Worm (Caenorhabditis elegans) whole organism, L4 larva: ENCODE measurements around the gene gtl-1.

Experiments used
- F26F4.8 ChIP-seq: fragments of 200-800 bp; sonication (Bioruptor generic); conservative IDR thresholded peaks from 2 replicates; pipeline ENCODE4 v1.3.6; 2022; ENCODE audit warnings: missing genetic modification characterization, missing compliant biosample characterization
- Y5F2A.4 ChIP-seq: fragments of 200-800 bp; sonication (Bioruptor generic); optimal IDR thresholded peaks from 2 replicates; lab custom pipeline; 2018; ENCODE audit warnings: mild to moderate bottlenecking, missing genetic modification characterization, missing compliant biosample characterization
- attf-4 ChIP-seq: sonication (generic microtip); optimal IDR thresholded peaks from 3 replicates; lab custom pipeline; 2017; ENCODE audit warnings: missing biosample characterization, missing genetic modification characterization
- ceh-82 ChIP-seq: sonication (generic microtip); optimal IDR thresholded peaks from 2 replicates; lab custom pipeline; 2017; ENCODE audit warnings: missing biosample characterization, missing genetic modification characterization
- cey-2 ChIP-seq: sonication (generic microtip); optimal IDR thresholded peaks from 3 replicates; lab custom pipeline; 2017; ENCODE audit warnings: missing genetic modification characterization, mild to moderate bottlenecking, missing compliant biosample characterization, antibody characterized with exemption, borderline replicate concordance; ENCODE audit not compliant: insufficient read depth
- daf-16 ChIP-seq, 3 experiments: sonication (generic microtip); optimal IDR thresholded peaks; 2 replicates each; lab custom pipeline; 2016 to 2017; ENCODE audit warnings: missing genetic modification characterization in 3 of 3, missing genetic modification reagents in 3 of 3, mild to moderate bottlenecking in 2 of 3, missing compliant biosample characterization in 2 of 3, missing biosample characterization in 1 of 3, moderate library complexity in 1 of 3
- daf-19 ChIP-seq: fragments of 200-800 bp; sonication (Bioruptor generic); conservative IDR thresholded peaks from 2 replicates; pipeline ENCODE4 v1.3.6; 2022; ENCODE audit warnings: missing genetic modification characterization, missing compliant biosample characterization
- dmd-8 ChIP-seq: fragments of 200-800 bp; sonication (Bioruptor generic); IDR thresholded peaks from 2 replicates; pipeline ENCODE4 v1.3.6; 2022; ENCODE audit warnings: missing genetic modification characterization, missing compliant biosample characterization
- dpl-1 ChIP-seq: fragments of 150-350 bp; optimal IDR thresholded peaks from 2 replicates; lab custom pipeline; 2014; ENCODE audit warnings: missing biosample characterization, missing genetic modification reagents, missing genetic modification characterization
- dve-1 ChIP-seq: sonication (generic microtip); optimal IDR thresholded peaks from 2 replicates; lab custom pipeline; 2017; ENCODE audit warnings: antibody characterized with exemption, mild to moderate bottlenecking, missing genetic modification characterization, missing compliant biosample characterization; ENCODE audit not compliant: insufficient read depth
- hlh-11 ChIP-seq: fragments of 200-800 bp; sonication (Bioruptor generic); optimal IDR thresholded peaks from 2 replicates; lab custom pipeline; 2018; ENCODE audit warnings: mild to moderate bottlenecking, missing genetic modification characterization, missing compliant biosample characterization
- hlh-30 ChIP-seq: sonication (generic microtip); optimal IDR thresholded peaks from 2 replicates; lab custom pipeline; 2017; ENCODE audit warnings: antibody characterized with exemption, mild to moderate bottlenecking, missing genetic modification characterization, missing compliant biosample characterization; ENCODE audit not compliant: insufficient read depth
- hmg-1.1 ChIP-seq: fragments of 200-800 bp; sonication (Bioruptor generic); IDR thresholded peaks from 2 replicates; pipeline ENCODE4 v1.3.6; 2022; ENCODE audit warnings: missing genetic modification reagents, missing genetic modification characterization, missing compliant biosample characterization
- lim-7 ChIP-seq: fragments of 200-800 bp; sonication (Bioruptor generic); IDR thresholded peaks from 2 replicates; pipeline ENCODE4 v1.3.6; 2022; ENCODE audit warnings: missing genetic modification characterization, missing compliant biosample characterization
- lin-1 ChIP-seq: fragments of 200-800 bp; sonication (Bioruptor generic); IDR thresholded peaks from 2 replicates; pipeline ENCODE4 v1.3.6; 2022; ENCODE audit warnings: missing genetic modification reagents, missing genetic modification characterization, missing compliant biosample characterization
- lin-15B ChIP-seq: fragments of 150-350 bp; sonication (generic microtip); optimal IDR thresholded peaks from 3 replicates; lab custom pipeline; 2014; ENCODE audit warnings: missing biosample characterization, missing genetic modification characterization
- lin-38 ChIP-seq: fragments of 200-800 bp; sonication (Bioruptor generic); IDR thresholded peaks from 2 replicates; pipeline ENCODE4 v1.3.6; 2022; ENCODE audit warnings: missing genetic modification reagents, missing genetic modification characterization, missing compliant biosample characterization
- lin-39 ChIP-seq: fragments of 150-350 bp; optimal IDR thresholded peaks from 2 replicates; lab custom pipeline; 2014; ENCODE audit warnings: missing biosample characterization, missing genetic modification reagents, missing genetic modification characterization
- lsy-2 ChIP-seq, 2 experiments: fragments of 150-350 bp in 1 of 2; sonication (generic microtip) in 1 of 2; optimal IDR thresholded peaks; 2 replicates each; lab custom pipeline; 2014 to 2017; ENCODE audit warnings: missing biosample characterization in 2 of 2, missing genetic modification characterization in 2 of 2
- madf-9 ChIP-seq: fragments of 200-800 bp; sonication (Bioruptor generic); conservative IDR thresholded peaks from 2 replicates; pipeline ENCODE4 v1.3.6; 2022; ENCODE audit warnings: missing genetic modification reagents, missing genetic modification characterization, missing compliant biosample characterization
- mdl-1 ChIP-seq, 2 experiments: fragments of 150-350 bp in 1 of 2; sonication (generic microtip) in 1 of 2; optimal IDR thresholded peaks; 2 replicates each; lab custom pipeline; 2014 to 2017; ENCODE audit warnings: missing biosample characterization in 2 of 2, missing genetic modification characterization in 2 of 2
- mdt-29 ChIP-seq: fragments of 200-800 bp; sonication (Bioruptor generic); IDR thresholded peaks from 2 replicates; pipeline ENCODE4 v1.3.6; 2022; ENCODE audit warnings: missing genetic modification reagents, missing genetic modification characterization, missing compliant biosample characterization
- mep-1 ChIP-seq: fragments of 150-350 bp; sonication (generic microtip); optimal IDR thresholded peaks from 3 replicates; lab custom pipeline; 2014; ENCODE audit warnings: missing biosample characterization, missing genetic modification characterization
- mes-2 ChIP-seq: sonication (generic microtip); optimal IDR thresholded peaks from 2 replicates; lab custom pipeline; 2016; ENCODE audit warnings: missing genotype, mild to moderate bottlenecking, missing genetic modification characterization, missing compliant biosample characterization; ENCODE audit not compliant: poor library complexity, severe bottlenecking
- mxl-3 ChIP-seq: fragments of 200-800 bp; sonication (Bioruptor generic); optimal IDR thresholded peaks from 2 replicates; lab custom pipeline; 2018; ENCODE audit warnings: mild to moderate bottlenecking, missing genetic modification characterization, missing compliant biosample characterization
- nhr-102 ChIP-seq: sonication (generic microtip); optimal IDR thresholded peaks from 2 replicates; lab custom pipeline; 2016; ENCODE audit warnings: mild to moderate bottlenecking, missing genetic modification characterization, moderate library complexity, missing compliant biosample characterization
- nhr-28 ChIP-seq: fragments of 150-350 bp; optimal IDR thresholded peaks from 2 replicates; lab custom pipeline; 2014; ENCODE audit warnings: missing biosample characterization, missing genetic modification characterization
- nhr-42 ChIP-seq: fragments of 200-800 bp; sonication (Bioruptor generic); IDR thresholded peaks from 2 replicates; pipeline ENCODE4 v1.3.6; 2022; ENCODE audit warnings: missing genetic modification characterization, missing compliant biosample characterization
- nhr-6 ChIP-seq: fragments of 150-350 bp; optimal IDR thresholded peaks from 2 replicates; lab custom pipeline; 2014; ENCODE audit warnings: missing biosample characterization, missing genetic modification characterization
- nhr-77 ChIP-seq: fragments of 150-350 bp; optimal IDR thresholded peaks from 2 replicates; lab custom pipeline; 2014; ENCODE audit warnings: missing biosample characterization, missing genetic modification characterization
- php-3 ChIP-seq: fragments of 200-800 bp; sonication (Bioruptor generic); IDR thresholded peaks from 2 replicates; pipeline ENCODE4 v1.3.6; 2022; ENCODE audit warnings: missing genetic modification reagents, missing genetic modification characterization, missing compliant biosample characterization
- pqm-1 ChIP-seq: sonication (generic microtip); optimal IDR thresholded peaks from 2 replicates; lab custom pipeline; 2017; ENCODE audit warnings: missing biosample characterization, missing genetic modification characterization
- sdz-12 ChIP-seq: fragments of 200-800 bp; sonication (Bioruptor generic); optimal IDR thresholded peaks from 2 replicates; lab custom pipeline; 2018; ENCODE audit warnings: mild to moderate bottlenecking, missing genetic modification characterization, missing compliant biosample characterization
- spr-1 ChIP-seq: sonication (generic microtip); optimal IDR thresholded peaks from 2 replicates; lab custom pipeline; 2016; ENCODE audit warnings: mild to moderate bottlenecking, missing genetic modification characterization, missing compliant biosample characterization
- tag-97 ChIP-seq: fragments of 200-800 bp; sonication (Bioruptor generic); IDR thresholded peaks from 2 replicates; pipeline ENCODE4 v1.3.6; 2022; ENCODE audit warnings: missing genetic modification characterization, missing compliant biosample characterization
- tra-1 ChIP-seq: fragments of 200-800 bp; sonication (Bioruptor generic); IDR thresholded peaks from 2 replicates; pipeline ENCODE4 v1.3.6; 2022; ENCODE audit warnings: missing genetic modification reagents, missing genetic modification characterization, missing compliant biosample characterization
- unc-130 ChIP-seq: sonication (generic microtip); optimal IDR thresholded peaks from 2 replicates; lab custom pipeline; 2016; ENCODE audit warnings: missing genetic modification reagents, missing genetic modification characterization, missing compliant biosample characterization
- unc-39 ChIP-seq: sonication (generic microtip); optimal IDR thresholded peaks from 2 replicates; lab custom pipeline; 2017; ENCODE audit warnings: missing biosample characterization, missing genetic modification characterization
- zag-1 ChIP-seq: fragments of 150-350 bp; optimal IDR thresholded peaks from 2 replicates; lab custom pipeline; 2014; ENCODE audit warnings: missing biosample characterization, missing genetic modification characterization
- zip-11 ChIP-seq: fragments of 200-800 bp; sonication (Bioruptor generic); IDR thresholded peaks from 2 replicates; pipeline ENCODE4 v1.3.6; 2022; ENCODE audit warnings: missing genetic modification characterization, missing compliant biosample characterization

Gene gtl-1

ce11 chrIV:11304970-11305369 lies 45.6 kb upstream of the gtl-1 start:
- TF ChIP-seq F26F4.8 (GFP tag; lab: Robert Waterston, UW), result no peak
- TF ChIP-seq attf-4 (tag; lab: Kevin White, UChicago), result no peak
- TF ChIP-seq tag-97, result no peak
- TF ChIP-seq lin-15B (tag; lab: Kevin White, UChicago), result no peak

- TF ChIP-seq lim-7 (no peak), nhr-102 (tag; lab: Kevin White, UChicago) (no peak), spr-1 (tag; lab: Kevin White, UChicago) (no peak), mdl-1 (tag; optimal IDR thresholded peaks at IDR 0.05; lab: Kevin White, UChicago) (no peak), zag-1 (tag; lab: Kevin White, UChicago) (no peak), nhr-42 (no peak), mep-1 (tag; lab: Kevin White, UChicago) (peak; percentile 56), mdt-29 (GFP tag; lab: Robert Waterston, UW) (no peak), hlh-30 (tag; lab: Kevin White, UChicago) (peak; percentile 35), dpl-1 (GFP tag; lab: Kevin White, UChicago) (peak; percentile 50), daf-19 (GFP tag; lab: Robert Waterston, UW) (no peak), hlh-11 (tag; lab: Kevin White, UChicago) (peak; percentile 23), dve-1 (tag; lab: Kevin White, UChicago) (peak; percentile 46), unc-39 (tag; lab: Kevin White, UChicago) (no peak), zip-11 (GFP tag; lab: Robert Waterston, UW) (no peak), Y5F2A.4 (no peak), nhr-28 (tag; lab: Kevin White, UChicago) (peak; percentile 62), lsy-2 (tag; optimal IDR thresholded peaks at IDR 0.05; lab: Kevin White, UChicago) (peak in 1 of 2 experiments; percentile 53), nhr-77 (tag; lab: Kevin White, UChicago) (peak; percentile 1), mes-2 (tag; lab: Kevin White, UChicago) (peak; percentile 66), hmg-1.1 (GFP tag; lab: Robert Waterston, UW) (0 out of 2 replicates have a peak, but pooled peaks have one; percentile 44), lin-39 (tag; lab: Kevin White, UChicago) (no peak), dmd-8 (GFP tag; lab: Robert Waterston, UW) (no peak), cey-2 (no peak), lin-38 (peak; percentile 69)
- TF ChIP-seq, all 104 proteins: peak for 11
Observed at ce11 chrIV:11298154-11299086, 39.1 kb upstream of the gtl-1 start, which contains the start of the genes B0035.15 and dnj-1. Gene B0035.15 (minus strand): TSS chrIV:11298252. Gene dnj-1 (plus strand): TSS chrIV:11299036.

- TF ChIP-seq hlh-11 (tag; lab: Kevin White, UChicago) (no peak), php-3 (no peak)
- TF ChIP-seq, all 104 proteins: peak for 0
Observed at ce11 chrIV:11296787-11297186, 37.5 kb upstream of the gtl-1 start, which contains the start of gene mttu-1. Gene mttu-1 (minus strand): TSS chrIV:11296887.

ce11 chrIV:11288965-11289364 lies 29.6 kb upstream of the gtl-1 start:
- TF ChIP-seq sdz-12 (GFP tag; lab: Kevin White, UChicago) (no peak), cey-2 (no peak), mep-1 (tag; lab: Kevin White, UChicago) (peak; percentile 37), madf-9 (GFP tag; lab: Robert Waterston, UW) (no peak), nhr-77 (tag; lab: Kevin White, UChicago) (peak; percentile 84), unc-130 (GFP tag; lab: Kevin White, UChicago) (no peak), mxl-3 (peak; percentile 36), hlh-30 (tag; lab: Kevin White, UChicago) (peak; percentile 33), nhr-6 (peak; percentile 25), dve-1 (tag; lab: Kevin White, UChicago) (peak; percentile 90), mes-2 (tag; lab: Kevin White, UChicago) (peak; percentile 6), pqm-1 (tag; lab: Kevin White, UChicago) (peak; percentile 99), lin-1 (GFP tag; lab: Robert Waterston, UW) (peak; percentile 57; the same call in 1 of the 2 replicates), tra-1 (GFP tag; lab: Robert Waterston, UW) (peak; percentile 62), daf-16 (GFP tag; optimal IDR thresholded peaks at IDR 0.05; lab: Kevin White, UChicago) (no peak), daf-16 (tag; optimal IDR thresholded peaks at IDR 0.05; lab: Kevin White, UChicago) (peak; percentile 96), hlh-11 (tag; lab: Kevin White, UChicago) (peak; percentile 82), nhr-28 (tag; lab: Kevin White, UChicago) (peak; percentile 88), ceh-82 (tag; lab: Kevin White, UChicago) (no peak)
